Worm (Caenorhabditis elegans) whole organism, L4 larva: ENCODE measurements around the gene snt-2.

ENCODE experiments used
- D1046.2 ChIP-seq: fragments of 200-800 bp; sonication (Bioruptor generic); IDR thresholded peaks from 2 replicates; pipeline ENCODE4 v1.3.6; 2022; ENCODE audit warnings: missing genetic modification characterization, missing compliant biosample characterization
- F44E2.7 ChIP-seq: fragments of 200-800 bp; sonication (Bioruptor generic); IDR thresholded peaks from 2 replicates; pipeline ENCODE4 v2.1.2; 2022; ENCODE audit warnings: missing genetic modification characterization, missing compliant biosample characterization
- T20F7.1 ChIP-seq: fragments of 200-800 bp; sonication (Bioruptor generic); optimal IDR thresholded peaks from 2 replicates; lab custom pipeline; 2018; ENCODE audit warnings: mild to moderate bottlenecking, missing genetic modification characterization, missing compliant biosample characterization
- Y105C5A.15 ChIP-seq: fragments of 200-800 bp; sonication (Bioruptor generic); IDR thresholded peaks from 2 replicates; pipeline ENCODE4 v1.3.6; 2022; ENCODE audit warnings: missing genetic modification characterization, missing compliant biosample characterization
- Y48G9A.11 ChIP-seq: fragments of 200-800 bp; sonication (Bioruptor generic); IDR thresholded peaks from 2 replicates; pipeline ENCODE4 v1.3.6; 2022; ENCODE audit warnings: missing genetic modification reagents, missing genetic modification characterization, missing compliant biosample characterization
- Y5F2A.4 ChIP-seq: fragments of 200-800 bp; sonication (Bioruptor generic); optimal IDR thresholded peaks from 2 replicates; lab custom pipeline; 2018; ENCODE audit warnings: mild to moderate bottlenecking, missing genetic modification characterization, missing compliant biosample characterization
- Y75B8A.6 ChIP-seq: fragments of 200-800 bp; sonication (Bioruptor generic); IDR thresholded peaks from 2 replicates; pipeline ENCODE4 v1.3.6; 2022; ENCODE audit warnings: missing genetic modification reagents, missing genetic modification characterization, missing compliant biosample characterization
- ZK546.5 ChIP-seq, 2 experiments: sonication (generic microtip); optimal IDR thresholded peaks; 2 replicates each; lab custom pipeline; 2017; ENCODE audit warnings: missing biosample characterization in 2 of 2, missing genetic modification characterization in 2 of 2
- attf-4 ChIP-seq: sonication (generic microtip); optimal IDR thresholded peaks from 3 replicates; lab custom pipeline; 2017; ENCODE audit warnings: missing biosample characterization, missing genetic modification characterization
- ceh-28 ChIP-seq: fragments of 150-350 bp; optimal IDR thresholded peaks from 2 replicates; lab custom pipeline; 2014; ENCODE audit warnings: missing biosample characterization, missing genetic modification reagents, missing genetic modification characterization
- ceh-32 ChIP-seq: sonication (generic microtip); optimal IDR thresholded peaks from 2 replicates; lab custom pipeline; 2016; ENCODE audit warnings: mild to moderate bottlenecking, missing genetic modification characterization, missing compliant biosample characterization; ENCODE audit not compliant: poor library complexity
- ceh-44 ChIP-seq: fragments of 200-800 bp; sonication (Bioruptor generic); IDR thresholded peaks from 2 replicates; pipeline ENCODE4 v1.3.6; 2022; ENCODE audit warnings: missing genetic modification reagents, missing genetic modification characterization, missing compliant biosample characterization
- ceh-62 ChIP-seq: sonication (generic microtip); optimal IDR thresholded peaks from 2 replicates; lab custom pipeline; 2017; ENCODE audit warnings: missing biosample characterization, missing genetic modification characterization
- ceh-82 ChIP-seq: sonication (generic microtip); optimal IDR thresholded peaks from 2 replicates; lab custom pipeline; 2017; ENCODE audit warnings: missing biosample characterization, missing genetic modification characterization
- ces-1 ChIP-seq: fragments of 150-350 bp; sonication (generic microtip); optimal IDR thresholded peaks from 4 replicates; lab custom pipeline; 2014; ENCODE audit warnings: missing biosample characterization, missing genetic modification reagents, missing genetic modification characterization
- cey-2 ChIP-seq: sonication (generic microtip); optimal IDR thresholded peaks from 3 replicates; lab custom pipeline; 2017; ENCODE audit warnings: missing genetic modification characterization, mild to moderate bottlenecking, missing compliant biosample characterization, antibody characterized with exemption, borderline replicate concordance; ENCODE audit not compliant: insufficient read depth
- ctbp-1 ChIP-seq: fragments of 200-800 bp; sonication (Bioruptor generic); IDR thresholded peaks from 2 replicates; pipeline ENCODE4 v1.3.6; 2022; ENCODE audit warnings: missing genetic modification reagents, missing genetic modification characterization, missing compliant biosample characterization
- daf-8 ChIP-seq: fragments of 200-800 bp; sonication (Bioruptor generic); IDR thresholded peaks from 2 replicates; pipeline ENCODE4 v1.3.6; 2022; ENCODE audit warnings: missing genetic modification characterization, missing compliant biosample characterization
- dmd-6 ChIP-seq: fragments of 200-800 bp; sonication (Bioruptor generic); IDR thresholded peaks from 2 replicates; pipeline ENCODE4 v1.3.6; 2022; ENCODE audit warnings: missing genetic modification reagents, missing genetic modification characterization, missing compliant biosample characterization
- dmd-8 ChIP-seq: fragments of 200-800 bp; sonication (Bioruptor generic); IDR thresholded peaks from 2 replicates; pipeline ENCODE4 v1.3.6; 2022; ENCODE audit warnings: missing genetic modification characterization, missing compliant biosample characterization
- dmd-9 ChIP-seq: fragments of 200-800 bp; sonication (Bioruptor generic); IDR thresholded peaks from 2 replicates; pipeline ENCODE4 v1.3.6; 2022; ENCODE audit warnings: missing genetic modification reagents, missing genetic modification characterization, missing compliant biosample characterization
- dve-1 ChIP-seq: sonication (generic microtip); optimal IDR thresholded peaks from 2 replicates; lab custom pipeline; 2017; ENCODE audit warnings: antibody characterized with exemption, mild to moderate bottlenecking, missing genetic modification characterization, missing compliant biosample characterization; ENCODE audit not compliant: insufficient read depth
- fkh-10 ChIP-seq: fragments of 150-350 bp; optimal IDR thresholded peaks from 2 replicates; lab custom pipeline; 2014; ENCODE audit warnings: missing biosample characterization, missing genetic modification reagents, missing genetic modification characterization
- fos-1 ChIP-seq: fragments of 150-350 bp; optimal IDR thresholded peaks from 2 replicates; lab custom pipeline; 2014; ENCODE audit warnings: missing biosample characterization, missing genetic modification characterization
- gei-8 ChIP-seq: fragments of 200-800 bp; sonication (Bioruptor generic); optimal IDR thresholded peaks from 2 replicates; lab custom pipeline; 2018; ENCODE audit warnings: mild to moderate bottlenecking, missing genetic modification characterization, missing compliant biosample characterization
- hif-1 ChIP-seq, 2 experiments: sonication (generic microtip); optimal IDR thresholded peaks; 2 replicates each; lab custom pipeline; 2016 to 2017; ENCODE audit warnings: missing compliant biosample characterization in 2 of 2, missing genetic modification characterization in 2 of 2, missing genetic modification reagents in 2 of 2, missing genotype in 2 of 2, mild to moderate bottlenecking in 1 of 2
- hlh-11 ChIP-seq: fragments of 200-800 bp; sonication (Bioruptor generic); optimal IDR thresholded peaks from 2 replicates; lab custom pipeline; 2018; ENCODE audit warnings: mild to moderate bottlenecking, missing genetic modification characterization, missing compliant biosample characterization
- lin-29 ChIP-seq: fragments of 200-800 bp; sonication (Bioruptor generic); IDR thresholded peaks from 2 replicates; pipeline ENCODE4 v1.3.6; 2022; ENCODE audit warnings: missing genetic modification reagents, missing genetic modification characterization, missing compliant biosample characterization
- lin-38 ChIP-seq: fragments of 200-800 bp; sonication (Bioruptor generic); IDR thresholded peaks from 2 replicates; pipeline ENCODE4 v1.3.6; 2022; ENCODE audit warnings: missing genetic modification reagents, missing genetic modification characterization, missing compliant biosample characterization
- lin-39 ChIP-seq: fragments of 150-350 bp; optimal IDR thresholded peaks from 2 replicates; lab custom pipeline; 2014; ENCODE audit warnings: missing biosample characterization, missing genetic modification reagents, missing genetic modification characterization
- mdl-1 ChIP-seq, 2 experiments: fragments of 150-350 bp in 1 of 2; sonication (generic microtip) in 1 of 2; optimal IDR thresholded peaks; 2 replicates each; lab custom pipeline; 2014 to 2017; ENCODE audit warnings: missing biosample characterization in 2 of 2, missing genetic modification characterization in 2 of 2
- mdt-29 ChIP-seq: fragments of 200-800 bp; sonication (Bioruptor generic); IDR thresholded peaks from 2 replicates; pipeline ENCODE4 v1.3.6; 2022; ENCODE audit warnings: missing genetic modification reagents, missing genetic modification characterization, missing compliant biosample characterization
- mep-1 ChIP-seq: fragments of 150-350 bp; sonication (generic microtip); optimal IDR thresholded peaks from 3 replicates; lab custom pipeline; 2014; ENCODE audit warnings: missing biosample characterization, missing genetic modification characterization
- mes-2 ChIP-seq: sonication (generic microtip); optimal IDR thresholded peaks from 2 replicates; lab custom pipeline; 2016; ENCODE audit warnings: missing genotype, mild to moderate bottlenecking, missing genetic modification characterization, missing compliant biosample characterization; ENCODE audit not compliant: poor library complexity, severe bottlenecking
- nhr-10 ChIP-seq: fragments of 150-350 bp; optimal IDR thresholded peaks from 2 replicates; lab custom pipeline; 2014; ENCODE audit warnings: missing biosample characterization, missing genetic modification characterization
- nhr-102 ChIP-seq: sonication (generic microtip); optimal IDR thresholded peaks from 2 replicates; lab custom pipeline; 2016; ENCODE audit warnings: mild to moderate bottlenecking, missing genetic modification characterization, moderate library complexity, missing compliant biosample characterization
- nhr-111 ChIP-seq: fragments of 200-800 bp; sonication (Bioruptor generic); optimal IDR thresholded peaks from 2 replicates; lab custom pipeline; 2018; ENCODE audit warnings: mild to moderate bottlenecking, missing genetic modification characterization, missing compliant biosample characterization
- nhr-25 ChIP-seq: sonication (generic microtip); optimal IDR thresholded peaks from 2 replicates; lab custom pipeline; 2017; ENCODE audit warnings: missing genetic modification characterization, mild to moderate bottlenecking, missing compliant biosample characterization, antibody characterized with exemption, moderate library complexity, borderline replicate concordance; ENCODE audit not compliant: insufficient read depth
- nhr-28 ChIP-seq: fragments of 150-350 bp; optimal IDR thresholded peaks from 2 replicates; lab custom pipeline; 2014; ENCODE audit warnings: missing biosample characterization, missing genetic modification characterization
- php-3 ChIP-seq: fragments of 200-800 bp; sonication (Bioruptor generic); IDR thresholded peaks from 2 replicates; pipeline ENCODE4 v1.3.6; 2022; ENCODE audit warnings: missing genetic modification reagents, missing genetic modification characterization, missing compliant biosample characterization
- pqm-1 ChIP-seq: sonication (generic microtip); optimal IDR thresholded peaks from 2 replicates; lab custom pipeline; 2017; ENCODE audit warnings: missing biosample characterization, missing genetic modification characterization
- saeg-2 ChIP-seq: fragments of 200-800 bp; sonication (Bioruptor generic); IDR thresholded peaks from 2 replicates; pipeline ENCODE4 v1.3.6; 2022; ENCODE audit warnings: missing genetic modification reagents, missing genetic modification characterization, missing compliant biosample characterization
- sdz-12 ChIP-seq: fragments of 200-800 bp; sonication (Bioruptor generic); optimal IDR thresholded peaks from 2 replicates; lab custom pipeline; 2018; ENCODE audit warnings: mild to moderate bottlenecking, missing genetic modification characterization, missing compliant biosample characterization
- set-16 ChIP-seq: fragments of 200-800 bp; sonication (Bioruptor generic); IDR thresholded peaks from 2 replicates; pipeline ENCODE4 v1.3.6; 2022; ENCODE audit warnings: missing genetic modification reagents, missing genetic modification characterization, missing compliant biosample characterization
- skn-1 ChIP-seq: fragments of 150-350 bp; optimal IDR thresholded peaks from 2 replicates; lab custom pipeline; 2014; ENCODE audit warnings: missing biosample characterization, missing genetic modification characterization
- snpc-4 ChIP-seq: fragments of 150-350 bp; optimal IDR thresholded peaks from 2 replicates; lab custom pipeline; 2014; ENCODE audit warnings: missing biosample characterization, missing genetic modification characterization
- unc-39 ChIP-seq: sonication (generic microtip); optimal IDR thresholded peaks from 2 replicates; lab custom pipeline; 2017; ENCODE audit warnings: missing biosample characterization, missing genetic modification characterization
- unc-62 ChIP-seq, 3 experiments: fragments of 150-350 bp in 1 of 3; sonication (generic microtip); optimal IDR thresholded peaks in 2 of 3; peaks in 1 of 3; 1 replicate in 1 of 3; 2 replicates in 2 of 3; lab custom pipeline; 2014 to 2017; ENCODE audit warnings: missing biosample characterization in 3 of 3, missing genetic modification characterization in 3 of 3, missing genetic modification reagents in 3 of 3, missing genotype in 1 of 3
- zfp-2 ChIP-seq: sonication (generic microtip); optimal IDR thresholded peaks from 2 replicates; lab custom pipeline; 2016; ENCODE audit warnings: mild to moderate bottlenecking, missing genetic modification characterization, missing compliant biosample characterization
- zip-11 ChIP-seq: fragments of 200-800 bp; sonication (Bioruptor generic); IDR thresholded peaks from 2 replicates; pipeline ENCODE4 v1.3.6; 2022; ENCODE audit warnings: missing genetic modification characterization, missing compliant biosample characterization
- ztf-7 ChIP-seq: fragments of 150-350 bp; optimal IDR thresholded peaks from 2 replicates; lab custom pipeline; 2014; ENCODE audit warnings: missing biosample characterization, missing genetic modification characterization

The snt-2 gene

ce11 chrIII:793595-793994 lies at the start of gene snt-2:
Gene snt-2 (minus strand): TSS chrIII:793733.
- TF ChIP-seq snpc-4 (tag; lab: Kevin White, UChicago) (no peak), zfp-2 (tag; lab: Kevin White, UChicago) (no peak), F44E2.7 (GFP tag; lab: Robert Waterston, UW) (no peak), unc-62 (GFP tag; optimal IDR thresholded peaks at IDR 0.05 in 1 of 2; lab: Kevin White, UChicago) (no peak), unc-62 (tag; optimal IDR thresholded peaks at IDR 0.05; lab: Kevin White, UChicago) (no peak), nhr-102 (tag; lab: Kevin White, UChicago) (peak; percentile 31), sdz-12 (GFP tag; lab: Kevin White, UChicago) (no peak), Y48G9A.11 (GFP tag; lab: Robert Waterston, UW) (peak; percentile 61; the same call in 1 of the 2 replicates), unc-39 (tag; lab: Kevin White, UChicago) (no peak), ztf-7 (tag; lab: Kevin White, UChicago) (no peak), lin-38 (GFP tag; lab: Robert Waterston, UW) (peak; percentile 78), T20F7.1 (GFP tag; lab: Kevin White, UChicago) (no peak), Y5F2A.4 (no peak), ces-1 (no peak), set-16 (GFP tag; lab: Robert Waterston, UW) (peak; percentile 39; the same call in 1 of the 2 replicates), lin-39 (tag; lab: Kevin White, UChicago) (no peak), nhr-25 (tag; lab: Kevin White, UChicago) (no peak), ZK546.5 (tag; optimal IDR thresholded peaks at IDR 0.05; lab: Kevin White, UChicago) (no peak), nhr-10 (no peak), mep-1 (tag; lab: Kevin White, UChicago) (peak; percentile 84), hif-1 (tag; optimal IDR thresholded peaks at IDR 0.05; lab: Kevin White, UChicago) (peak in 1 of 2 experiments; percentile 61), hlh-11 (tag; lab: Kevin White, UChicago) (peak; percentile 62), php-3 (GFP tag; lab: Robert Waterston, UW) (no peak), dmd-8 (GFP tag; lab: Robert Waterston, UW) (no peak), ctbp-1 (GFP tag; lab: Robert Waterston, UW) (no peak), Y105C5A.15 (no peak), cey-2 (no peak), fos-1 (tag; lab: Kevin White, UChicago) (no peak), nhr-28 (tag; lab: Kevin White, UChicago) (peak; percentile 70), D1046.2 (GFP tag; lab: Robert Waterston, UW) (peak; percentile 100), ceh-62 (tag; lab: Kevin White, UChicago) (no peak), ceh-82 (tag; lab: Kevin White, UChicago) (no peak), mes-2 (tag; lab: Kevin White, UChicago) (peak; percentile 85), ceh-28 (tag; lab: Kevin White, UChicago) (no peak), gei-8 (GFP tag; lab: Kevin White, UChicago) (no peak), mdl-1 (tag; optimal IDR thresholded peaks at IDR 0.05; lab: Kevin White, UChicago) (no peak), attf-4 (tag; lab: Kevin White, UChicago) (no peak), ceh-44 (no peak), zip-11 (GFP tag; lab: Robert Waterston, UW) (no peak), nhr-111 (no peak), saeg-2 (GFP tag; lab: Robert Waterston, UW) (no peak), dve-1 (tag; lab: Kevin White, UChicago) (peak; percentile 72), daf-8 (GFP tag; lab: Robert Waterston, UW) (no peak), dmd-6 (peak; percentile 36), Y75B8A.6 (GFP tag; lab: Robert Waterston, UW) (no peak), pqm-1 (tag; lab: Kevin White, UChicago) (peak; percentile 25), ceh-32 (tag; lab: Kevin White, UChicago) (no peak), mdt-29 (GFP tag; lab: Robert Waterston, UW) (0 out of 2 replicates have a peak, but pooled peaks have one; percentile 26), lin-29 (GFP tag; lab: Robert Waterston, UW) (no peak), fkh-10 (GFP tag; lab: Kevin White, UChicago) (peak; percentile 69), dmd-9 (GFP tag; lab: Robert Waterston, UW) (peak; percentile 46; the same call in 1 of the 2 replicates), skn-1 (tag; lab: Kevin White, UChicago) (no peak)
